Worm (Caenorhabditis elegans): ENCODE measurements around the gene cal-7.

Gene cal-7

ce11 chrV:9704399-9704798 lies 29.5 kb upstream of the cal-7 start:
- peak; percentile 78; the same call in 1 of the 2 replicates for TF ChIP-seq cebp-1 (GFP tag; IDR thresholded peaks at IDR 0.05)
- peak; percentile 96 for TF ChIP-seq cebp-1 (tag; optimal IDR thresholded peaks at IDR 0.05)
- TF ChIP-seq Y95B8A.8 (GFP tag; IDR thresholded peaks at IDR 0.05) = no peak
- no peak for TF ChIP-seq nhr-27 (tag; optimal IDR thresholded peaks at IDR 0.05)
- TF ChIP-seq die-1 (tag; optimal IDR thresholded peaks at IDR 0.05) = no peak
- TF ChIP-seq ztf-6 (GFP tag; IDR thresholded peaks at IDR 0.05) = no peak
- TF ChIP-seq zfh-2 (GFP tag; conservative IDR thresholded peaks at IDR 0.05) = no peak
- no peak for TF ChIP-seq ztf-3 (GFP tag; optimal IDR thresholded peaks at IDR 0.05)
- no peak for TF ChIP-seq hmg-20 (GFP tag; IDR thresholded peaks at IDR 0.05)
- TF ChIP-seq ceh-27 (GFP tag; optimal IDR thresholded peaks at IDR 0.05) = peak; percentile 74
- TF ChIP-seq K12H6.12 (tag; optimal IDR thresholded peaks at IDR 0.05) = peak; percentile 47
- no peak for TF ChIP-seq ceh-91 (GFP tag; IDR thresholded peaks at IDR 0.05)
- no peak for TF ChIP-seq B0261.1 (tag; optimal IDR thresholded peaks at IDR 0.05)
- peak; percentile 63; the same call in 1 of the 2 replicates for TF ChIP-seq hmg-1.2 (GFP tag; IDR thresholded peaks at IDR 0.05)
- no peak for TF ChIP-seq F57C9.4 (tag; optimal IDR thresholded peaks at IDR 0.05)

- TF ChIP-seq unc-130 (GFP tag; optimal IDR thresholded peaks at IDR 0.05) (no peak), snpc-4 (GFP tag; optimal IDR thresholded peaks at IDR 0.05) (no peak), snpc-4 (tag; optimal IDR thresholded peaks at IDR 0.05) (no peak), K11D2.4 (GFP tag; IDR thresholded peaks at IDR 0.05) (no peak), B0019.2 (GFP tag; conservative IDR thresholded peaks at IDR 0.05) (no peak), ccch-3 (GFP tag; optimal IDR thresholded peaks at IDR 0.05) (no peak), ztf-3 (GFP tag; optimal IDR thresholded peaks at IDR 0.05) (no peak), snpc-1.1 (tag; optimal IDR thresholded peaks at IDR 0.05; ENCODE audit: insufficient read depth) (no peak), C06A6.2 (GFP tag; conservative IDR thresholded peaks at IDR 0.05) (no peak), Y67H2A.10 (GFP tag; conservative IDR thresholded peaks at IDR 0.05) (no peak), F39B2.1 (GFP tag; IDR thresholded peaks at IDR 0.05) (no peak), C17E4.6 (GFP tag; IDR thresholded peaks at IDR 0.05) (no peak), chd-7 (tag; optimal IDR thresholded peaks at IDR 0.05) (no peak), T26A5.8 (tag; optimal IDR thresholded peaks at IDR 0.05) (no peak)
Measured at ce11 chrV:9706592-9706991, 27.3 kb upstream of the cal-7 start.

ce11 chrV:9709747-9710146 lies 24.2 kb upstream of the cal-7 start, which contains the start of gene tag-120:
Gene tag-120, minus strand, starts transcription at chrV:9709814.
- TF ChIP-seq let-526 (GFP tag; IDR thresholded peaks at IDR 0.05) (no peak), K12H6.12 (tag; optimal IDR thresholded peaks at IDR 0.05) (no peak), Y56A3A.18 (GFP tag; IDR thresholded peaks at IDR 0.05) (no peak), Y95B8A.8 (GFP tag; IDR thresholded peaks at IDR 0.05) (no peak), nhr-80 (tag; optimal IDR thresholded peaks at IDR 0.05) (peak; percentile 49), egl-44 (GFP tag; IDR thresholded peaks at IDR 0.05) (no peak)

- no peak for TF ChIP-seq egl-18 (GFP tag; IDR thresholded peaks at IDR 0.05)
- peak; percentile 45 for TF ChIP-seq nhr-80 (tag; optimal IDR thresholded peaks at IDR 0.05)
- no peak for TF ChIP-seq hlh-12 (tag; optimal IDR thresholded peaks at IDR 0.05)
- TF ChIP-seq ccch-3 (GFP tag; optimal IDR thresholded peaks at IDR 0.05) = no peak
- TF ChIP-seq nfyb-1 (GFP tag; IDR thresholded peaks at IDR 0.05) = no peak
- no peak for TF ChIP-seq nhr-27 (tag; optimal IDR thresholded peaks at IDR 0.05)
- peak; percentile 83 for TF ChIP-seq cebp-1 (GFP tag; IDR thresholded peaks at IDR 0.05)
- no peak for TF ChIP-seq cebp-1 (tag; optimal IDR thresholded peaks at IDR 0.05)
- TF ChIP-seq cebp-2 (GFP tag; IDR thresholded peaks at IDR 0.05) = no peak
- no peak for TF ChIP-seq bed-2 (GFP tag; IDR thresholded peaks at IDR 0.05)
- no peak for TF ChIP-seq die-1 (tag; optimal IDR thresholded peaks at IDR 0.05)
- TF ChIP-seq ztf-3 (GFP tag; optimal IDR thresholded peaks at IDR 0.05) = no peak
Measured at ce11 chrV:9711174-9711573, 22.7 kb upstream of the cal-7 start.
